Fruit fly (Drosophila melanogaster): ENCODE measurements around the gene COX7AL.

- no peak for TF ChIP-seq Dll (optimal IDR thresholded peaks at IDR 0.05)
- TF ChIP-seq usp (GFP tag; optimal IDR thresholded peaks at IDR 0.05) = no peak
- no peak for TF ChIP-seq psq (optimal IDR thresholded peaks at IDR 0.05)
- TF ChIP-seq CG8478 (optimal IDR thresholded peaks at IDR 0.05) = no peak
Measured at dm6 chr3R:8307283-8307682, 36.2 kb upstream of the COX7AL start.

Measured in whole organism.